Worm (Caenorhabditis elegans) whole organism, L4 larva: Measurements from ENCODE around the gene oac-2.
A peak's percentile ranks its signal among the peaks of the same experiment; 100 is the strongest.

Source experiments
- F10B5.3 ChIP-seq: sonication (generic microtip); optimal IDR thresholded peaks from 2 replicates; lab custom pipeline; 2016; ENCODE audit warnings: mild to moderate bottlenecking, missing genetic modification characterization, missing compliant biosample characterization
- T26A8.4 ChIP-seq: fragments of 200-800 bp; sonication (Bioruptor generic); IDR thresholded peaks from 2 replicates; pipeline ENCODE4 v1.3.6; 2022; ENCODE audit warnings: missing genetic modification characterization, missing compliant biosample characterization
- Y48G9A.11 ChIP-seq: fragments of 200-800 bp; sonication (Bioruptor generic); IDR thresholded peaks from 2 replicates; pipeline ENCODE4 v1.3.6; 2022; ENCODE audit warnings: missing genetic modification reagents, missing genetic modification characterization, missing compliant biosample characterization
- ZK337.2 ChIP-seq: fragments of 200-800 bp; sonication (Bioruptor generic); IDR thresholded peaks from 2 replicates; pipeline ENCODE4 v1.3.6; 2022; ENCODE audit warnings: missing genetic modification reagents, missing genetic modification characterization, missing compliant biosample characterization
- aha-1 ChIP-seq: fragments of 150-350 bp; peaks from one replicate; lab custom pipeline; 2014; ENCODE audit warnings: missing biosample characterization, missing genetic modification characterization
- arid-1 ChIP-seq: fragments of 200-800 bp; sonication (Bioruptor generic); conservative IDR thresholded peaks from 2 replicates; pipeline ENCODE4 v1.3.6; 2022; ENCODE audit warnings: missing genetic modification reagents, missing genetic modification characterization, missing compliant biosample characterization
- ceh-82 ChIP-seq: sonication (generic microtip); optimal IDR thresholded peaks from 2 replicates; lab custom pipeline; 2017; ENCODE audit warnings: missing biosample characterization, missing genetic modification characterization
- ctbp-1 ChIP-seq: fragments of 200-800 bp; sonication (Bioruptor generic); IDR thresholded peaks from 2 replicates; pipeline ENCODE4 v1.3.6; 2022; ENCODE audit warnings: missing genetic modification reagents, missing genetic modification characterization, missing compliant biosample characterization
- daf-16 ChIP-seq, 3 experiments: sonication (generic microtip); optimal IDR thresholded peaks; 2 replicates each; lab custom pipeline; 2016 to 2017; ENCODE audit warnings: missing genetic modification characterization in 3 of 3, missing genetic modification reagents in 3 of 3, mild to moderate bottlenecking in 2 of 3, missing compliant biosample characterization in 2 of 3, missing biosample characterization in 1 of 3, moderate library complexity in 1 of 3
- gei-8 ChIP-seq: fragments of 200-800 bp; sonication (Bioruptor generic); optimal IDR thresholded peaks from 2 replicates; lab custom pipeline; 2018; ENCODE audit warnings: mild to moderate bottlenecking, missing genetic modification characterization, missing compliant biosample characterization
- hlh-30 ChIP-seq: sonication (generic microtip); optimal IDR thresholded peaks from 2 replicates; lab custom pipeline; 2017; ENCODE audit warnings: antibody characterized with exemption, mild to moderate bottlenecking, missing genetic modification characterization, missing compliant biosample characterization; ENCODE audit not compliant: insufficient read depth
- jun-1 ChIP-seq: fragments of 150-350 bp; optimal IDR thresholded peaks from 2 replicates; lab custom pipeline; 2014; ENCODE audit warnings: missing biosample characterization, missing genetic modification reagents, missing genetic modification characterization
- lin-13 ChIP-seq: fragments of 150-350 bp; optimal IDR thresholded peaks from 2 replicates; lab custom pipeline; 2014; ENCODE audit warnings: missing biosample characterization, missing genetic modification reagents, missing genetic modification characterization
- lsy-2 ChIP-seq, 2 experiments: fragments of 150-350 bp in 1 of 2; sonication (generic microtip) in 1 of 2; optimal IDR thresholded peaks; 2 replicates each; lab custom pipeline; 2014 to 2017; ENCODE audit warnings: missing biosample characterization in 2 of 2, missing genetic modification characterization in 2 of 2
- nhr-10 ChIP-seq: fragments of 150-350 bp; optimal IDR thresholded peaks from 2 replicates; lab custom pipeline; 2014; ENCODE audit warnings: missing biosample characterization, missing genetic modification characterization
- nhr-102 ChIP-seq: sonication (generic microtip); optimal IDR thresholded peaks from 2 replicates; lab custom pipeline; 2016; ENCODE audit warnings: mild to moderate bottlenecking, missing genetic modification characterization, moderate library complexity, missing compliant biosample characterization
- nhr-28 ChIP-seq: fragments of 150-350 bp; optimal IDR thresholded peaks from 2 replicates; lab custom pipeline; 2014; ENCODE audit warnings: missing biosample characterization, missing genetic modification characterization
- nhr-41 ChIP-seq: fragments of 200-800 bp; sonication (Bioruptor generic); IDR thresholded peaks from 2 replicates; pipeline ENCODE4 v1.3.6; 2022; ENCODE audit warnings: missing genetic modification reagents, missing genetic modification characterization, missing compliant biosample characterization
- php-3 ChIP-seq: fragments of 200-800 bp; sonication (Bioruptor generic); IDR thresholded peaks from 2 replicates; pipeline ENCODE4 v1.3.6; 2022; ENCODE audit warnings: missing genetic modification reagents, missing genetic modification characterization, missing compliant biosample characterization
- snpc-1.2 ChIP-seq: fragments of 200-800 bp; sonication (Bioruptor generic); IDR thresholded peaks from 2 replicates; pipeline ENCODE4 v1.3.6; 2022; ENCODE audit warnings: missing genetic modification reagents, missing genetic modification characterization, missing compliant biosample characterization
- snpc-4 ChIP-seq: fragments of 150-350 bp; optimal IDR thresholded peaks from 2 replicates; lab custom pipeline; 2014; ENCODE audit warnings: missing biosample characterization, missing genetic modification characterization
- tra-1 ChIP-seq: fragments of 200-800 bp; sonication (Bioruptor generic); IDR thresholded peaks from 2 replicates; pipeline ENCODE4 v1.3.6; 2022; ENCODE audit warnings: missing genetic modification reagents, missing genetic modification characterization, missing compliant biosample characterization
- unc-130 ChIP-seq: sonication (generic microtip); optimal IDR thresholded peaks from 2 replicates; lab custom pipeline; 2016; ENCODE audit warnings: missing genetic modification reagents, missing genetic modification characterization, missing compliant biosample characterization
- unc-62 ChIP-seq, 3 experiments: fragments of 150-350 bp in 1 of 3; sonication (generic microtip); optimal IDR thresholded peaks in 2 of 3; peaks in 1 of 3; 1 replicate in 1 of 3; 2 replicates in 2 of 3; lab custom pipeline; 2014 to 2017; ENCODE audit warnings: missing biosample characterization in 3 of 3, missing genetic modification characterization in 3 of 3, missing genetic modification reagents in 3 of 3, missing genotype in 1 of 3
- vab-7 ChIP-seq: fragments of 200-800 bp; sonication (Bioruptor generic); IDR thresholded peaks from 2 replicates; pipeline ENCODE4 v1.3.6; 2022; ENCODE audit warnings: missing genetic modification reagents, missing genetic modification characterization, missing compliant biosample characterization
- ztf-7 ChIP-seq: fragments of 150-350 bp; optimal IDR thresholded peaks from 2 replicates; lab custom pipeline; 2014; ENCODE audit warnings: missing biosample characterization, missing genetic modification characterization

oac-2 gene

ce11 chrV:3505745-3506144, 30.8 kb upstream of the oac-2 start (continued):
- TF ChIP-seq hlh-30 (peak; percentile 69), F10B5.3 (tag; lab: Kevin White, UChicago) (no peak), nhr-102 (tag; lab: Kevin White, UChicago) (no peak), lsy-2 (tag; optimal IDR thresholded peaks at IDR 0.05; lab: Kevin White, UChicago) (no peak), nhr-41 (GFP tag; lab: Robert Waterston, UW) (0 out of 2 replicates have a peak, but pooled peaks have one; percentile 22)

ce11 chrV:3502038-3502437, 27.1 kb upstream of the oac-2 start, which contains the start of the genes C07G3.8 and C07G3.10:
Gene C07G3.8 (minus strand): TSS chrV:3502138.
Gene C07G3.10 (plus strand): TSS chrV:3502307.
- TF ChIP-seq jun-1 (tag; lab: Kevin White, UChicago): no peak
- no peak for TF ChIP-seq vab-7 (GFP tag; lab: Robert Waterston, UW)
- TF ChIP-seq ctbp-1: no peak
- TF ChIP-seq nhr-28: no peak
- TF ChIP-seq snpc-1.2 (GFP tag; lab: Robert Waterston, UW): no peak
- no peak for TF ChIP-seq Y48G9A.11 (GFP tag; lab: Robert Waterston, UW)
- TF ChIP-seq gei-8 (GFP tag; lab: Kevin White, UChicago): no peak
- no peak for TF ChIP-seq nhr-10 (tag; lab: Kevin White, UChicago)
- TF ChIP-seq tra-1 (GFP tag; lab: Robert Waterston, UW): no peak
- TF ChIP-seq, all 104 proteins: peak for 0

ce11 chrV:3496880-3497279, 22.0 kb upstream of the oac-2 start, which contains the start of gene C07G3.15:
Gene C07G3.15 (minus strand): TSS chrV:3496980.
- TF ChIP-seq ceh-82 (tag; lab: Kevin White, UChicago): no peak
- TF ChIP-seq snpc-4 (tag; lab: Kevin White, UChicago): no peak
- no peak for TF ChIP-seq ctbp-1

ce11 chrV:3490435-3490834, 15.5 kb upstream of the oac-2 start, which contains the start of gene srbc-36:
Gene srbc-36 (minus strand): TSS chrV:3490535.
- TF ChIP-seq snpc-4 (tag; lab: Kevin White, UChicago) (no peak), unc-62 (GFP tag; optimal IDR thresholded peaks at IDR 0.05 in 1 of 2; lab: Kevin White, UChicago) (peak in 1 of 2 experiments; percentile 44), unc-62 (tag; optimal IDR thresholded peaks at IDR 0.05; lab: Kevin White, UChicago) (no peak)

- TF ChIP-seq unc-130 (no peak), arid-1 (GFP tag; lab: Robert Waterston, UW) (no peak)
These were observed 11.9 kb upstream of the oac-2 start, which contains the start of gene srbc-32 for ce11 chrV:3486857-3487256. Gene srbc-32 (minus strand): TSS chrV:3486957.

- TF ChIP-seq aha-1 (tag; lab: Kevin White, UChicago): peak; percentile 3
- TF ChIP-seq ZK337.2 (GFP tag; lab: Robert Waterston, UW): no peak
- TF ChIP-seq lin-13 (GFP tag; lab: Kevin White, UChicago): no peak
- no peak for TF ChIP-seq ztf-7 (tag; lab: Kevin White, UChicago)
- no peak for TF ChIP-seq T26A8.4
- TF ChIP-seq, all 104 proteins: peak for 1
These were observed 9.8 kb upstream of the oac-2 start, which contains the start of gene srbc-33 for ce11 chrV:3484702-3485101. Gene srbc-33 (minus strand): TSS chrV:3484802.

- TF ChIP-seq php-3 (GFP tag; lab: Robert Waterston, UW) (no peak), daf-16 (GFP tag; optimal IDR thresholded peaks at IDR 0.05; lab: Kevin White, UChicago) (no peak), daf-16 (tag; optimal IDR thresholded peaks at IDR 0.05; lab: Kevin White, UChicago) (peak; percentile 96)
- TF ChIP-seq, all 104 proteins: peak for 1
These were observed 7.7 kb upstream of the oac-2 start, which contains the start of gene lys-7 for ce11 chrV:3482550-3483002. Gene lys-7 (minus strand): TSS chrV:3482600.
